Fruit fly (Drosophila melanogaster) whole organism, embryonic: ENCODE data around the gene CheB38b.

Source experiments
- CG12391 ChIP-seq: fragments of 200-800 bp; sonication (Bioruptor generic); optimal IDR thresholded peaks from 3 replicates; lab custom pipeline; 2018; ENCODE audit warnings: missing biosample characterization, mild to moderate bottlenecking, missing genetic modification characterization, moderate library complexity
- CG12769 ChIP-seq: fragments of 200-800 bp; sonication (Bioruptor generic); optimal IDR thresholded peaks from 2 replicates; lab custom pipeline; 2019; ENCODE audit warnings: missing biosample characterization, mild to moderate bottlenecking, missing genetic modification characterization, moderate library complexity
- CG2199 ChIP-seq: fragments of 200-800 bp; sonication (Bioruptor generic); IDR thresholded peaks from 3 replicates; pipeline ENCODE4 v1.3.6; 2022; ENCODE audit warnings: missing biosample characterization, missing genetic modification characterization
- CG32532 ChIP-seq: fragments of 200-800 bp; sonication (Bioruptor generic); IDR thresholded peaks from 2 replicates; pipeline ENCODE4 v1.3.6; 2022; ENCODE audit warnings: missing biosample characterization, missing genetic modification characterization
- CG34376 ChIP-seq: fragments of 200-800 bp; sonication (Bioruptor generic); optimal IDR thresholded peaks from 2 replicates; lab custom pipeline; 2018; ENCODE audit warnings: missing biosample characterization, mild to moderate bottlenecking, missing genetic modification characterization
- CG6813 ChIP-seq: fragments of 200-800 bp; sonication (Bioruptor generic); optimal IDR thresholded peaks from 2 replicates; lab custom pipeline; 2017; ENCODE audit warnings: missing biosample characterization, missing genetic modification characterization, mild to moderate bottlenecking, moderate library complexity, missing genetic modification reagents
- CG8290 ChIP-seq, 3 experiments: fragments of 200-800 bp; sonication (Bioruptor generic); optimal IDR thresholded peaks; 2 replicates each; lab custom pipeline; 2016 to 2019; ENCODE audit warnings: missing biosample characterization in 3 of 3, missing genetic modification characterization in 3 of 3, mild to moderate bottlenecking in 2 of 3, moderate library complexity in 1 of 3
- CG8765 ChIP-seq: fragments of 200-800 bp; sonication (Bioruptor generic); IDR thresholded peaks from 2 replicates; pipeline ENCODE4 v1.3.6; 2022; ENCODE audit warnings: missing biosample characterization, missing genetic modification characterization
- CG9817 ChIP-seq: fragments of 200-800 bp; sonication (Bioruptor generic); optimal IDR thresholded peaks from 2 replicates; lab custom pipeline; 2018; ENCODE audit warnings: missing biosample characterization, mild to moderate bottlenecking, missing genetic modification characterization, moderate library complexity
- CTCF ChIP-seq: fragments of 200-800 bp; sonication (Bioruptor generic); optimal IDR thresholded peaks from 2 replicates; lab custom pipeline; 2017; ENCODE audit warnings: missing biosample characterization, mild to moderate bottlenecking, missing genetic modification characterization, moderate library complexity
- Deaf1 ChIP-seq: fragments of 200-800 bp; optimal IDR thresholded peaks from 3 replicates; lab custom pipeline; 2019; ENCODE audit warnings: missing biosample characterization, mild to moderate bottlenecking, missing genetic modification characterization, moderate library complexity
- HLHmδ ChIP-seq: fragments of 200-800 bp; sonication (Bioruptor generic); optimal IDR thresholded peaks from 2 replicates; lab custom pipeline; 2018; ENCODE audit warnings: missing biosample characterization, mild to moderate bottlenecking, missing genetic modification characterization, moderate library complexity
- Jarid2 ChIP-seq: fragments of 200-800 bp; sonication (Bioruptor generic); optimal IDR thresholded peaks from 3 replicates; lab custom pipeline; 2017; ENCODE audit warnings: mild to moderate bottlenecking, missing biosample characterization, missing genetic modification reagents, missing genetic modification characterization
- Med ChIP-seq: fragments of 200-800 bp; sonication (Bioruptor generic); peaks from one replicate; lab custom pipeline; 2016; ENCODE audit warnings: missing biosample characterization, missing genetic modification characterization, mild to moderate bottlenecking, inconsistent platforms, moderate library complexity
- Pdp1 ChIP-seq, 2 experiments: fragments of 200-800 bp; sonication (Bioruptor generic); optimal IDR thresholded peaks; 3 replicates each; lab custom pipeline; 2016; ENCODE audit warnings: missing biosample characterization in 2 of 2, missing genetic modification characterization in 2 of 2, mild to moderate bottlenecking in 1 of 2, moderate library complexity in 1 of 2
- Stat92E ChIP-seq, 3 experiments: fragments of >200 bp in 2 of 3; fragments of 200-800 bp in 1 of 3; sonication (Bioruptor generic) in 1 of 3; optimal IDR thresholded peaks; 2 replicates each; lab custom pipeline; 2017 to 2019; ENCODE audit warnings: missing biosample characterization in 3 of 3, missing genetic modification characterization in 3 of 3, mild to moderate bottlenecking in 1 of 3, moderate library complexity in 1 of 3
- Trl ChIP-seq, 3 experiments: fragments of >200 bp in 2 of 3; fragments of 200-800 bp in 1 of 3; sonication (Bioruptor generic) in 1 of 3; optimal IDR thresholded peaks; 2 replicates in 1 of 3; 3 replicates in 2 of 3; lab custom pipeline; 2016 to 2017; ENCODE audit warnings: missing biosample characterization in 1 of 3, missing genetic modification characterization in 1 of 3
- ara ChIP-seq: fragments of 200-800 bp; sonication (Bioruptor generic); IDR thresholded peaks from 2 replicates; pipeline ENCODE4 v1.3.6; 2022; ENCODE audit warnings: missing biosample characterization, missing genetic modification characterization
- bsh ChIP-seq, 2 experiments: fragments of 200-800 bp; sonication (Bioruptor generic); optimal IDR thresholded peaks; 2 replicates each; lab custom pipeline; 2017 to 2018; ENCODE audit warnings: mild to moderate bottlenecking in 2 of 2, missing biosample characterization in 2 of 2, missing genetic modification characterization in 2 of 2, moderate library complexity in 1 of 2
- cas ChIP-seq: fragments of 200-800 bp; sonication (Bioruptor generic); IDR thresholded peaks from 2 replicates; pipeline ENCODE4 v1.3.6; 2022; ENCODE audit warnings: missing biosample characterization, missing genetic modification characterization
- chinmo ChIP-seq: fragments of 200-800 bp; sonication (Bioruptor generic); IDR thresholded peaks from 4 replicates; pipeline ENCODE4 v1.3.6; 2022; ENCODE audit warnings: missing biosample characterization, missing genetic modification characterization; ENCODE audit not compliant: partially characterized antibody
- croc ChIP-seq: fragments of 200-800 bp; sonication (Bioruptor generic); conservative IDR thresholded peaks from 3 replicates; pipeline ENCODE4 v1.3.6; 2022; ENCODE audit warnings: missing biosample characterization, missing genetic modification characterization
- exex ChIP-seq: fragments of 200-800 bp; sonication (Bioruptor generic); optimal IDR thresholded peaks from 4 replicates; lab custom pipeline; 2018; ENCODE audit warnings: missing biosample characterization, mild to moderate bottlenecking, missing genetic modification characterization, moderate library complexity
- grn ChIP-seq: fragments of 200-800 bp; sonication (Bioruptor generic); optimal IDR thresholded peaks from 3 replicates; lab custom pipeline; 2017; ENCODE audit warnings: missing biosample characterization, missing genetic modification characterization
- kni ChIP-seq: fragments of 200-800 bp; sonication (Bioruptor generic); optimal IDR thresholded peaks from 3 replicates; lab custom pipeline; 2017; ENCODE audit warnings: mild to moderate bottlenecking, missing biosample characterization, missing genetic modification reagents, missing genetic modification characterization
- knrl ChIP-seq: fragments of 200-800 bp; sonication (Bioruptor generic); IDR thresholded peaks from 3 replicates; pipeline ENCODE4 v1.3.6; 2022; ENCODE audit warnings: missing biosample characterization, missing genetic modification characterization; ENCODE audit not compliant: partially characterized antibody
- mirr ChIP-seq: fragments of 200-800 bp; sonication (Bioruptor generic); optimal IDR thresholded peaks from 3 replicates; lab custom pipeline; 2018; ENCODE audit warnings: missing biosample characterization, mild to moderate bottlenecking, missing genetic modification characterization
- mld ChIP-seq: fragments of 200-800 bp; sonication (Bioruptor generic); IDR thresholded peaks from 3 replicates; pipeline ENCODE4 v1.3.6; 2022; ENCODE audit warnings: missing biosample characterization, missing genetic modification characterization; ENCODE audit not compliant: partially characterized antibody
- nom ChIP-seq: fragments of 200-800 bp; sonication (Bioruptor generic); optimal IDR thresholded peaks from 2 replicates; lab custom pipeline; 2017; ENCODE audit warnings: missing biosample characterization, missing genetic modification characterization, mild to moderate bottlenecking, moderate library complexity, missing genetic modification reagents
- oc ChIP-seq: fragments of 200-800 bp; sonication (Bioruptor generic); optimal IDR thresholded peaks from 2 replicates; lab custom pipeline; 2018; ENCODE audit warnings: missing biosample characterization, mild to moderate bottlenecking, missing genetic modification characterization, moderate library complexity
- otp ChIP-seq: fragments of 200-800 bp; sonication (Bioruptor generic); IDR thresholded peaks from 3 replicates; pipeline ENCODE4, ENCODE4 v1.3.6; 2022; ENCODE audit warnings: missing biosample characterization, missing genetic modification characterization
- pum ChIP-seq: fragments of 200-800 bp; sonication (Bioruptor generic); optimal IDR thresholded peaks from 2 replicates; lab custom pipeline; 2016; ENCODE audit warnings: missing biosample characterization, missing genetic modification characterization
- rib ChIP-seq: fragments of 200-800 bp; sonication (Bioruptor generic); IDR thresholded peaks from 2 replicates; pipeline ENCODE4 v1.3.6; 2022; ENCODE audit warnings: missing biosample characterization, missing genetic modification characterization
- stwl ChIP-seq: fragments of 200-800 bp; sonication (Bioruptor generic); optimal IDR thresholded peaks from 3 replicates; lab custom pipeline; 2018; ENCODE audit warnings: missing biosample characterization, mild to moderate bottlenecking, missing genetic modification characterization, moderate library complexity
- sug ChIP-seq: fragments of 200-800 bp; optimal IDR thresholded peaks from 2 replicates; lab custom pipeline; 2019; ENCODE audit warnings: missing biosample characterization, mild to moderate bottlenecking, missing genetic modification characterization, moderate library complexity
- vvl ChIP-seq: fragments of 200-800 bp; sonication (Bioruptor generic); IDR thresholded peaks from 2 replicates; pipeline ENCODE4 v1.3.6; 2022; ENCODE audit warnings: missing biosample characterization, missing genetic modification characterization

CheB38b gene

DNA sequence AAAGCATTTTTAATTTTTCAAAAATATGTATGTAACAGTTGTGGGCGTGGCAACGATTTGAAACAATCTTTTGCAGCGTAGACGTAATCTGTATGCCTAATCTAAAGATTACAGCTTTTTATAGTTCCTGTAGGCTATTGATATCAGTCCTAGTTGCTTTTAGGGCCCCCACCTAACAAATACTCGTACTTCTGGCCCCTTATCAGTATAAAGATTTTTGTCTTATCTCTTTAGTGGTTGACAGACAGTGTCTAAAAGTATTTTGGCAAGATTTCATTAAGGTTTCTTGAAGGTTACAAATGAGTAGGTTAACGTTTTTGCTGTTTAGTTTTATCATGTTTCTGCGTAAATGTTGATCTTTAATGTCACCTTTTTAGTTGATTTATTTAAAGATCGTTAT, 11.6 kb upstream of the CheB38b start (continued):
- peak in 1 of 2 experiments; percentile 24 for TF ChIP-seq Pdp1 (GFP tag; optimal IDR thresholded peaks at IDR 0.05; lab: Kevin White, UChicago)

DNA sequence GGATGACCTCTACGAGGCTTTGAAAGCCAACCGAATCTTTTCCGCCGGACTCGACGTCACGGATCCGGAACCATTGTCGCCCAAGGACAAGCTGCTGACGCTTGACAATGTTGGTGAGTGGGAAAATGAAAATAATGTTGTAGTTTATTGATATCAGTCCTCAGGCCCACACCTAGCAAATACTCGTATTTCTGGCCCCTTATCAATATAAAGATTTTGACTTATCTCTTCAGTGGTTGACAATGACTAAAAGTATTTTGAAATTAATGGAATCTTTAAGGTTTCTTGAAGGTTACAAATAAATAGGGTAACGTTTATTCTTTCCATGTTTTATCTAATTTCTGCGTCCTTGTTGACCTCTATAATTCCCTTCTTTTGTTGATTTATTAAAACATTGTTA, 10.0 kb upstream of the CheB38b start:
- TF ChIP-seq sug (tag; lab: Kevin White, UChicago) (peak; percentile 68), CG12391 (no peak), otp (GFP tag; lab: Robert Waterston, UW) (no peak), CG34376 (GFP tag; lab: Kevin White, UChicago) (peak; percentile 63), croc (GFP tag; lab: Robert Waterston, UW) (no peak), mirr (GFP tag; lab: Kevin White, UChicago) (peak; percentile 50), Stat92E (GFP tag; optimal IDR thresholded peaks at IDR 0.05; lab: Kevin White, UChicago) (no peak), exex (tag; lab: Kevin White, UChicago) (peak; percentile 68)

DNA sequence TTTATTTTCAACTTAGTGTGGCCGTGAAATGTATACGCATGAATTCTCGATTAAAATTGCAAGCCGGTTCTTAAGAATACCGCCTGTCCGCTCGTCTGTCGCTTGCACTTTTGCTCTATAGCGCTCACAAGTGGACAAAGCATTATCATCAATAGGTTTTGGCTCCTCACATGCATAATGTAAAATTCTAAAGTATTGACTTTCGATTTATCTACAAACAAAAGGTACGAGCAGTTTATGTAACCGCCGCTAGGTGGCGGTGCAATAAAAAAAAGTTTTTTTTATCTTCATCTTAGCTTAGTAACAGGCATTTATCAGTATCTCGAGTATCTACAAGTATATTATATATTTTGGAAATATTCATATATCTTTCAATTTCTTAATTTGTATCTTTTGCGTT, 9.2 kb upstream of the CheB38b start:
- TF ChIP-seq CG2199 (GFP tag; lab: Robert Waterston, UW) (peak; percentile 85), CG8765 (GFP tag; lab: Robert Waterston, UW) (no peak), stwl (peak; percentile 30), CG32532 (GFP tag; lab: Robert Waterston, UW) (no peak), knrl (GFP tag; lab: Robert Waterston, UW) (peak; percentile 29; the same call in 1 of the 3 replicates), CTCF (peak; percentile 91)

DNA sequence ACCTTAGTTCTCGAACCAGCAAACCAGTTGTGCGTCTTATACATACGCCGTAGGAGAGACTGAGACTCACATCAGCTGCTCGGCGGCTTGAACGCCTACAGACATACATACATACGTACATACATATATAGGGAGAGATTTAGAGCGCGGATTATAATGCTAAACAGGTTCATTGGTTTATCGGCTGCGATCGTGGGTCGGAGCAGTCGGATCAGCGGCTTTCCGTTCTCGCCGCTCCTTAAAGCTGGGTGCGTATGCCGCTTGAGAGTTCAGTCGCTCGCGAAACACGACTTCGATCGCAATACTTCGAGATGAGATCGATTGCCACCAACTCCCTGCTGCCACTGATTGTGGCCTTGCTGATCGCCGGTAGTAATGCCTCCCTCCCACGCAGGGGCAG, 8.2 kb upstream of the CheB38b start:
- TF ChIP-seq rib (0 out of 2 replicates have a peak, but pooled peaks have one; percentile 19), oc (tag; lab: Kevin White, UChicago) (peak; percentile 71), CG8290 (GFP tag; optimal IDR thresholded peaks at IDR 0.05; lab: Kevin White, UChicago) (no peak), CG8290 (tag; optimal IDR thresholded peaks at IDR 0.05; lab: Kevin White, UChicago) (peak in 1 of 2 experiments; percentile 15), vvl (GFP tag; lab: Robert Waterston, UW) (peak; percentile 26; the same call in 1 of the 2 replicates), HLHmδ (GFP tag; lab: Kevin White, UChicago) (peak; percentile 28), chinmo (0 out of 4 replicates have a peak, but pooled peaks have one; percentile 49), pum (GFP tag; lab: Kevin White, UChicago) (no peak), Jarid2 (GFP tag; lab: Kevin White, UChicago) (peak; percentile 11), CG12769 (tag; lab: Kevin White, UChicago) (peak; percentile 60), kni (GFP tag; lab: Kevin White, UChicago) (peak; percentile 75), bsh (GFP tag; optimal IDR thresholded peaks at IDR 0.05; lab: Kevin White, UChicago) (peak in 1 of 2 experiments; percentile 4), mld (GFP tag; lab: Robert Waterston, UW) (no peak), Trl (optimal IDR thresholded peaks at IDR 0.05; lab: Kevin White, UChicago) (peak in 1 of 2 experiments; percentile 7), Trl (GFP tag; optimal IDR thresholded peaks at IDR 0.05; lab: Kevin White, UChicago) (no peak), Deaf1 (tag; lab: Kevin White, UChicago) (peak; percentile 64), CG32532 (GFP tag; lab: Robert Waterston, UW) (0 out of 2 replicates have a peak, but pooled peaks have one; percentile 23), Med (GFP tag; lab: Kevin White, UChicago) (peak; percentile 51), grn (GFP tag; lab: Kevin White, UChicago) (peak; percentile 60), nom (GFP tag; lab: Kevin White, UChicago) (peak; percentile 41), ara (no peak), CG9817 (tag; lab: Kevin White, UChicago) (no peak), CG6813 (GFP tag; lab: Kevin White, UChicago) (no peak), cas (GFP tag; lab: Robert Waterston, UW) (no peak)
- TF ChIP-seq, all 482 proteins: peak for 16
